Fruit fly (Drosophila melanogaster) whole organism, embryonic: ENCODE results near the gene CG6688.
A peak's percentile ranks its signal among the peaks of the same experiment; 100 is the strongest.

Experiments used
- Abd-B ChIP-seq: fragments of 200-800 bp; sonication (Bioruptor generic); optimal IDR thresholded peaks from 2 replicates; lab custom pipeline; 2018; ENCODE audit warnings: missing biosample characterization, mild to moderate bottlenecking, missing genetic modification characterization, moderate library complexity
- Aef1 ChIP-seq: fragments of 200-800 bp; sonication (Bioruptor generic); IDR thresholded peaks from 3 replicates; pipeline ENCODE4 v1.3.6; 2022; ENCODE audit warnings: missing biosample characterization, missing genetic modification characterization
- CG11093 ChIP-seq: fragments of 200-800 bp; sonication (Bioruptor generic); IDR thresholded peaks from 3 replicates; pipeline ENCODE4 v1.3.6; 2022; ENCODE audit warnings: missing biosample characterization, missing genetic modification characterization
- CG11398 ChIP-seq: fragments of 200-800 bp; sonication (Bioruptor generic); optimal IDR thresholded peaks from 2 replicates; lab custom pipeline; 2016; ENCODE audit warnings: missing biosample characterization, missing genetic modification characterization
- CG12071 ChIP-seq: fragments of 200-800 bp; sonication (Bioruptor generic); optimal IDR thresholded peaks from 3 replicates; lab custom pipeline; 2018; ENCODE audit warnings: missing biosample characterization, mild to moderate bottlenecking, missing genetic modification characterization
- CG12391 ChIP-seq: fragments of 200-800 bp; sonication (Bioruptor generic); optimal IDR thresholded peaks from 3 replicates; lab custom pipeline; 2018; ENCODE audit warnings: missing biosample characterization, mild to moderate bottlenecking, missing genetic modification characterization, moderate library complexity
- CG13424 ChIP-seq: fragments of 200-800 bp; sonication (Bioruptor generic); optimal IDR thresholded peaks from 2 replicates; lab custom pipeline; 2019; ENCODE audit warnings: missing biosample characterization, mild to moderate bottlenecking, missing genetic modification characterization, moderate library complexity
- CG14050 ChIP-seq: fragments of 200-800 bp; sonication (Bioruptor generic); IDR thresholded peaks from 3 replicates; pipeline ENCODE4 v1.3.6; 2022; ENCODE audit warnings: missing biosample characterization, missing genetic modification characterization
- CG1603 ChIP-seq: fragments of 200-800 bp; sonication (Bioruptor generic); optimal IDR thresholded peaks from 2 replicates; lab custom pipeline; 2019; ENCODE audit warnings: missing biosample characterization, mild to moderate bottlenecking, missing genetic modification characterization, moderate library complexity
- CG16779 ChIP-seq: fragments of 200-800 bp; sonication (Bioruptor generic); IDR thresholded peaks from 2 replicates; pipeline ENCODE4 v1.3.6; 2022; ENCODE audit warnings: missing biosample characterization, missing genetic modification characterization
- CG16815 ChIP-seq: fragments of 200-800 bp; sonication (Bioruptor generic); optimal IDR thresholded peaks from 3 replicates; lab custom pipeline; 2017; ENCODE audit warnings: missing biosample characterization, mild to moderate bottlenecking, missing genetic modification characterization
- CG17328 ChIP-seq: fragments of 200-800 bp; sonication (Bioruptor generic); IDR thresholded peaks from 2 replicates; pipeline ENCODE4 v1.3.6; 2022; ENCODE audit warnings: missing biosample characterization, missing genetic modification characterization
- CG17359 ChIP-seq: fragments of 200-800 bp; sonication (Bioruptor generic); optimal IDR thresholded peaks from 3 replicates; lab custom pipeline; 2018; ENCODE audit warnings: missing biosample characterization, mild to moderate bottlenecking, missing genetic modification characterization, moderate library complexity
- CG17361 ChIP-seq: fragments of 200-800 bp; sonication (Bioruptor generic); IDR thresholded peaks from 3 replicates; pipeline ENCODE4 v1.3.6; 2022; ENCODE audit warnings: missing biosample characterization, missing genetic modification characterization
- CG17612 ChIP-seq: fragments of 200-800 bp; sonication (Bioruptor generic); IDR thresholded peaks from 2 replicates; pipeline ENCODE4 v1.3.6; 2022; ENCODE audit warnings: missing biosample characterization, missing genetic modification characterization
- CG18476 ChIP-seq: fragments of 200-800 bp; sonication (Bioruptor generic); optimal IDR thresholded peaks from 2 replicates; lab custom pipeline; 2016; ENCODE audit warnings: missing biosample characterization, mild to moderate bottlenecking, missing genetic modification characterization
- CG18599 ChIP-seq: fragments of 200-800 bp; sonication (Bioruptor generic); optimal IDR thresholded peaks from 3 replicates; lab custom pipeline; 2017; ENCODE audit warnings: missing biosample characterization, missing genetic modification characterization, mild to moderate bottlenecking, moderate library complexity, missing genetic modification reagents
- CG2678 ChIP-seq: fragments of 200-800 bp; sonication (Bioruptor generic); optimal IDR thresholded peaks from 3 replicates; lab custom pipeline; 2019; ENCODE audit warnings: missing biosample characterization, mild to moderate bottlenecking, missing genetic modification characterization, moderate library complexity
- CG30431 ChIP-seq: fragments of 200-800 bp; sonication (Bioruptor generic); optimal IDR thresholded peaks from 2 replicates; lab custom pipeline; 2017; ENCODE audit warnings: missing biosample characterization, missing genetic modification characterization
- CG32532 ChIP-seq: fragments of 200-800 bp; sonication (Bioruptor generic); IDR thresholded peaks from 2 replicates; pipeline ENCODE4 v1.3.6; 2022; ENCODE audit warnings: missing biosample characterization, missing genetic modification characterization
- CG5953 ChIP-seq: fragments of 200-800 bp; sonication (Bioruptor generic); IDR thresholded peaks from 2 replicates; pipeline ENCODE4 v1.3.6; 2022; ENCODE audit warnings: missing biosample characterization, missing genetic modification characterization
- CG6175 ChIP-seq: fragments of 200-800 bp; sonication (Bioruptor generic); IDR thresholded peaks from 3 replicates; pipeline ENCODE4 v1.3.6; 2022; ENCODE audit warnings: missing biosample characterization, missing genetic modification characterization
- CG7556 ChIP-seq: fragments of 200-800 bp; sonication (Bioruptor generic); optimal IDR thresholded peaks from 2 replicates; lab custom pipeline; 2017; ENCODE audit warnings: missing biosample characterization, mild to moderate bottlenecking, missing genetic modification characterization
- CoRest ChIP-seq: fragments of 200-800 bp; sonication (Bioruptor generic); optimal IDR thresholded peaks from 3 replicates; lab custom pipeline; 2018; ENCODE audit warnings: missing biosample characterization, mild to moderate bottlenecking, missing genetic modification characterization, moderate library complexity
- Dbx ChIP-seq: fragments of 200-800 bp; sonication (Bioruptor generic); IDR thresholded peaks from 3 replicates; pipeline ENCODE4 v1.3.6; 2022; ENCODE audit warnings: missing biosample characterization, missing genetic modification characterization
- E2f2 ChIP-seq: fragments of 200-800 bp; sonication (Bioruptor generic); IDR thresholded peaks from 2 replicates; pipeline ENCODE4 v1.3.6; 2022; ENCODE audit warnings: missing biosample characterization, missing genetic modification characterization
- ERR ChIP-seq: fragments of 200-800 bp; sonication (Bioruptor generic); optimal IDR thresholded peaks from 2 replicates; lab custom pipeline; 2016; ENCODE audit warnings: missing biosample characterization, missing genetic modification characterization
- Fer3 ChIP-seq: fragments of 200-800 bp; sonication (Bioruptor generic); optimal IDR thresholded peaks from 2 replicates; lab custom pipeline; 2018; ENCODE audit warnings: missing biosample characterization, mild to moderate bottlenecking, missing genetic modification characterization, moderate library complexity
- Gug ChIP-seq: fragments of 200-800 bp; sonication (Bioruptor generic); IDR thresholded peaks from 4 replicates; pipeline ENCODE4 v1.3.6; 2022; ENCODE audit warnings: missing biosample characterization, missing genetic modification characterization
- HmgD ChIP-seq: fragments of 200-800 bp; sonication (Bioruptor generic); optimal IDR thresholded peaks from 3 replicates; lab custom pipeline; 2016; ENCODE audit warnings: missing biosample characterization, missing genetic modification characterization
- Nf-YB ChIP-seq: fragments of 200-800 bp; sonication (Bioruptor generic); optimal IDR thresholded peaks from 3 replicates; lab custom pipeline; 2019; ENCODE audit warnings: missing biosample characterization, mild to moderate bottlenecking, missing genetic modification characterization, moderate library complexity
- Oaz ChIP-seq: fragments of 200-800 bp; sonication (Bioruptor generic); IDR thresholded peaks from 2 replicates; pipeline ENCODE4 v1.3.6; 2022; ENCODE audit warnings: missing biosample characterization, missing genetic modification characterization
- PHDP ChIP-seq: fragments of 200-800 bp; sonication (Bioruptor generic); optimal IDR thresholded peaks from 3 replicates; lab custom pipeline; 2018; ENCODE audit warnings: missing biosample characterization, mild to moderate bottlenecking, missing genetic modification characterization, moderate library complexity
- Tbp ChIP-seq: fragments of >200 bp; optimal IDR thresholded peaks from 2 replicates; lab custom pipeline; 2018; ENCODE audit warnings: missing biosample characterization, missing genetic modification characterization
- Xbp1 ChIP-seq: fragments of 200-800 bp; sonication (Bioruptor generic); optimal IDR thresholded peaks from 3 replicates; lab custom pipeline; 2016; ENCODE audit warnings: missing biosample characterization, mild to moderate bottlenecking, missing genetic modification characterization
- ap ChIP-seq: fragments of 200-800 bp; sonication (Bioruptor generic); IDR thresholded peaks from 2 replicates; pipeline ENCODE4 v1.3.6; 2022; ENCODE audit warnings: missing biosample characterization, missing genetic modification characterization
- ase ChIP-seq: fragments of 200-800 bp; sonication (Bioruptor generic); IDR thresholded peaks from 3 replicates; pipeline ENCODE4 v1.3.6; 2022; ENCODE audit warnings: missing biosample characterization, missing genetic modification characterization
- az2 ChIP-seq: fragments of 200-800 bp; sonication (Bioruptor generic); optimal IDR thresholded peaks from 3 replicates; lab custom pipeline; 2016; ENCODE audit warnings: missing biosample characterization, missing genetic modification characterization
- caup ChIP-seq: fragments of 200-800 bp; sonication (Bioruptor generic); optimal IDR thresholded peaks from 3 replicates; lab custom pipeline; 2017; ENCODE audit warnings: missing biosample characterization, mild to moderate bottlenecking, missing genetic modification characterization, moderate library complexity; ENCODE audit not compliant: severe bottlenecking
- chif ChIP-seq, 2 experiments: fragments of 200-800 bp; sonication (Bioruptor generic); optimal IDR thresholded peaks; 3 replicates each; lab custom pipeline; 2016; ENCODE audit warnings: missing biosample characterization in 2 of 2, missing genetic modification characterization in 2 of 2
- dmrt99B ChIP-seq: fragments of 200-800 bp; sonication (Bioruptor generic); optimal IDR thresholded peaks from 2 replicates; lab custom pipeline; 2018; ENCODE audit warnings: missing biosample characterization, mild to moderate bottlenecking, missing genetic modification characterization, moderate library complexity
- insv ChIP-seq, 2 experiments: fragments of 200-800 bp; sonication (Bioruptor generic); optimal IDR thresholded peaks; 3 replicates each; lab custom pipeline; 2016 to 2018; ENCODE audit warnings: missing biosample characterization in 2 of 2, missing genetic modification characterization in 2 of 2
- lab ChIP-seq: fragments of 200-800 bp; sonication (Bioruptor generic); optimal IDR thresholded peaks from 3 replicates; lab custom pipeline; 2017; ENCODE audit warnings: missing biosample characterization, missing genetic modification characterization, mild to moderate bottlenecking, moderate library complexity, missing genetic modification reagents
- lilli ChIP-seq: fragments of 200-800 bp; sonication (Bioruptor generic); optimal IDR thresholded peaks from 3 replicates; lab custom pipeline; 2016; ENCODE audit warnings: missing biosample characterization, missing genetic modification characterization
- seq ChIP-seq: fragments of 200-800 bp; sonication (Bioruptor generic); IDR thresholded peaks from 2 replicates; pipeline ENCODE4 v1.3.6; 2022; ENCODE audit warnings: missing biosample characterization, missing genetic modification characterization
- shn ChIP-seq: fragments of 200-800 bp; sonication (Bioruptor generic); optimal IDR thresholded peaks from 3 replicates; lab custom pipeline; 2016; ENCODE audit warnings: missing biosample characterization, missing genetic modification characterization
- slbo ChIP-seq: fragments of 200-800 bp; sonication (Bioruptor generic); IDR thresholded peaks from 2 replicates; pipeline ENCODE4 v1.3.6; 2022; ENCODE audit warnings: missing biosample characterization, missing genetic modification characterization
- ssp ChIP-seq: fragments of 200-800 bp; sonication (Bioruptor generic); IDR thresholded peaks from 2 replicates; pipeline ENCODE4 v1.3.6; 2022; ENCODE audit warnings: missing biosample characterization, missing genetic modification characterization
- tna ChIP-seq: fragments of 200-800 bp; sonication (Bioruptor generic); IDR thresholded peaks from 2 replicates; pipeline ENCODE4 v1.3.6; 2022; ENCODE audit warnings: missing biosample characterization, missing genetic modification characterization; ENCODE audit not compliant: partially characterized antibody
- ttk ChIP-seq: fragments of 200-800 bp; sonication (Bioruptor generic); IDR thresholded peaks from 2 replicates; pipeline ENCODE4 v2.1.2; 2022; ENCODE audit warnings: missing biosample characterization, missing genetic modification characterization

CG6688 gene

DNA sequence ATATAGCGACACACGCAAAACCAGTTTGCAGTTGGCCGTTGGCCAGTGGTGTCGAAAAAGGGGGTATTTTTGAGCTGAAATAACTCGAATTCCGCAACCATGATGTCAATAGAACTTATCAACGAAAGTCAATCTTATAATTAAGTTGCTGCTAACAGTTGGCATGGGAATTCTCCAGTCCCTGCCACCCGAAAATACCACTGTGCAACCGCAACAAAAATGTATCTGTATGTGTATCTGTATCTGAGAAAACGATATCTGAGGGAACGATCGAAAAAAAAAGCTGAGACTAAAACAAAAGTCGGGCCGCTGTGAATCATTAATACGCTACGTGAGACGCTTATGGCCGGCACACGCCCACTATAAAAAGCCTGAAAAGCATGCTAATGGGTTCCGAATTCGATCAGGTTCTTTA is 34.3 kb downstream of the CG6688 start (continued):
- peak; percentile 40 for TF ChIP-seq caup (GFP tag; lab: Kevin White, UChicago)
- TF ChIP-seq lilli (GFP tag; lab: Kevin White, UChicago), result peak; percentile 68
- TF ChIP-seq Aef1 (GFP tag; lab: Robert Waterston, UW), result peak; percentile 36; the same call in 2 of the 3 replicates
- peak; percentile 61; the same call in 2 of the 4 replicates for TF ChIP-seq Gug (GFP tag; lab: Robert Waterston, UW)
- TF ChIP-seq CG7556 (GFP tag; lab: Kevin White, UChicago), result no peak
- peak; percentile 3 for TF ChIP-seq Abd-B (GFP tag; lab: Kevin White, UChicago)
- TF ChIP-seq tna (GFP tag; lab: Robert Waterston, UW), result no peak
- peak; percentile 82 for TF ChIP-seq slbo
- TF ChIP-seq Nf-YB (GFP tag; lab: Kevin White, UChicago), result no peak
- peak; percentile 38 for TF ChIP-seq seq (GFP tag; lab: Robert Waterston, UW)
- 0 out of 2 replicates have a peak, but pooled peaks have one; percentile 24 for TF ChIP-seq CG5953
- TF ChIP-seq Fer3 (tag; lab: Kevin White, UChicago), result peak; percentile 51
- no peak for TF ChIP-seq CG30431 (GFP tag; lab: Kevin White, UChicago)
- 0 out of 2 replicates have a peak, but pooled peaks have one; percentile 12 for TF ChIP-seq ssp (GFP tag; lab: Robert Waterston, UW)
- TF ChIP-seq ap (GFP tag; lab: Robert Waterston, UW), result peak; percentile 48; the same call in 1 of the 2 replicates
- TF ChIP-seq insv (GFP tag; optimal IDR thresholded peaks at IDR 0.05; lab: Kevin White, UChicago), result no peak
- no peak for TF ChIP-seq CG18476 (GFP tag; lab: Kevin White, UChicago)
- peak; percentile 60 for TF ChIP-seq lab (GFP tag; lab: Kevin White, UChicago)
- TF ChIP-seq ERR (GFP tag; lab: Kevin White, UChicago), result no peak
- TF ChIP-seq CG14050, result peak; percentile 17; the same call in 1 of the 3 replicates
- TF ChIP-seq Oaz (GFP tag; lab: Robert Waterston, UW), result no peak
- TF ChIP-seq Tbp (GFP tag; lab: Kevin White, UChicago), result no peak
- peak; percentile 38 for TF ChIP-seq Xbp1 (GFP tag; lab: Kevin White, UChicago)
- TF ChIP-seq CG2678 (tag; lab: Kevin White, UChicago), result peak; percentile 50
- TF ChIP-seq CG17361 (GFP tag; lab: Robert Waterston, UW), result 0 out of 3 replicates have a peak, but pooled peaks have one; percentile 32
- peak; percentile 76 for TF ChIP-seq Dbx (GFP tag; lab: Robert Waterston, UW)
- TF ChIP-seq CG13424 (tag; lab: Kevin White, UChicago), result peak; percentile 27
- TF ChIP-seq CG11398 (GFP tag; lab: Kevin White, UChicago), result no peak
- peak; percentile 2 for TF ChIP-seq CG12391
- TF ChIP-seq ttk, result 0 out of 2 replicates have a peak, but pooled peaks have one; percentile 29
- TF ChIP-seq shn (GFP tag; lab: Kevin White, UChicago), result peak; percentile 45
- peak; percentile 8; the same call in 1 of the 3 replicates for TF ChIP-seq CG6175 (GFP tag; lab: Robert Waterston, UW)
- TF ChIP-seq CG17612 (GFP tag; lab: Robert Waterston, UW), result peak; percentile 24; the same call in 1 of the 2 replicates
- no peak; the same call in 2 of the 3 replicates for TF ChIP-seq CG11093 (GFP tag; lab: Robert Waterston, UW)
- peak; percentile 84 for TF ChIP-seq CG32532
- no peak for TF ChIP-seq az2 (GFP tag; lab: Kevin White, UChicago)
- peak in 1 of 2 experiments; percentile 5 for TF ChIP-seq chif (GFP tag; optimal IDR thresholded peaks at IDR 0.05; lab: Kevin White, UChicago)
- TF ChIP-seq HmgD (GFP tag; lab: Kevin White, UChicago), result no peak
- peak; percentile 29; the same call in 1 of the 2 replicates for TF ChIP-seq E2f2
- TF ChIP-seq CoRest, result peak; percentile 40
- peak; percentile 50 for TF ChIP-seq PHDP
- TF ChIP-seq CG12071 (GFP tag; lab: Kevin White, UChicago), result peak; percentile 6
- peak; percentile 20 for TF ChIP-seq CG16815
- TF ChIP-seq CG17359 (tag; lab: Kevin White, UChicago), result no peak
- TF ChIP-seq CG18599 (GFP tag; lab: Kevin White, UChicago), result peak; percentile 45
- peak; percentile 45; the same call in 1 of the 3 replicates for TF ChIP-seq ase (GFP tag; lab: Robert Waterston, UW)
- TF ChIP-seq CG17328 (GFP tag; lab: Robert Waterston, UW), result 0 out of 2 replicates have a peak, but pooled peaks have one; percentile 36
- 0 out of 2 replicates have a peak, but pooled peaks have one; percentile 20 for TF ChIP-seq CG16779
- peak; percentile 32 for TF ChIP-seq dmrt99B (tag; lab: Kevin White, UChicago)
- peak; percentile 7 for TF ChIP-seq CG1603 (tag; lab: Kevin White, UChicago)
